Worm (Caenorhabditis elegans): ENCODE results near the gene C35A11.3.

C35A11.3 gene

DNA sequence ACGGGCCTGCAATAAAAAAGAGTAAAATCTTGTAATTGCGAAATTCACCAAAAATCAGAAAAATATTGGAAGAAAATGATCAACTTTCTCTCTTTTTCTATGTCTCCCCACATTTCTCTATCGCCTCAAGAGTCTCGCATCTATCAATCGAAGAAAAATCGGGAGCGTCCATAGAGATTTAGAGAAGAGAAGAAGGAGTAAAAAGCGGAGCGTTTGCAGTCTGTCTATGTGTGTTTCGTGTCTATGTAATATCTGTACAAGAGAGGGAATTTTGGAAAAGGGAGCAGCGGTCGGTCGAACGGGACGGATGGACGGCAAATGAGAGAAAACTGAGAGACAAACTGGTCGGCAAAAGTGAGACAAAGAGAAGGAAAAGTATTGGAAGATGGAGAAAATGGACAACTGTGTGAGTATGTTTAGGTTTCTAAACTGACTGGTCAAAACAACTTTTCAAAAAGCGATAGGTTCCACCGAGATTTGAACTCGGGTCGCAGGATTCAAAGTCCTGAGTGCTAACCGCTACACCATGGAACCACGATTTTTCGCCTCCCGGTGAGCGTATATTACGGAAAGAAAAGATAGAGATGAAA lies 42.4 kb upstream of the C35A11.3 start (continued):
- TF ChIP-seq sptf-2 (GFP tag; optimal IDR thresholded peaks at IDR 0.05) (no peak), ekl-4 (GFP tag; IDR thresholded peaks at IDR 0.05) (no peak), him-1 (tag; optimal IDR thresholded peaks at IDR 0.05) (peak; percentile 29), let-607 (tag; optimal IDR thresholded peaks at IDR 0.05) (peak; percentile 84 to 89), F33H1.4 (GFP tag; IDR thresholded peaks at IDR 0.05) (no peak), ceh-91 (GFP tag; IDR thresholded peaks at IDR 0.05) (no peak), egrh-3 (GFP tag; IDR thresholded peaks at IDR 0.05) (0 out of 2 replicates have a peak, but pooled peaks have one; percentile 5), F57C9.4 (tag; optimal IDR thresholded peaks at IDR 0.05) (no peak), B0261.1 (tag; optimal IDR thresholded peaks at IDR 0.05) (peak; percentile 65), hrde-1 (tag; optimal IDR thresholded peaks at IDR 0.05; ENCODE audit: borderline replicate concordance) (no peak), lin-26 (GFP tag; IDR thresholded peaks at IDR 0.05) (peak; percentile 65; the same call in 1 of the 2 replicates), ZK185.1 (tag; optimal IDR thresholded peaks at IDR 0.05; ENCODE audit: poor library complexity, severe bottlenecking) (peak; percentile 44), ceh-79 (tag; optimal IDR thresholded peaks at IDR 0.05) (no peak), nfya-2 (GFP tag; IDR thresholded peaks at IDR 0.05) (no peak), madf-10 (tag; optimal IDR thresholded peaks at IDR 0.05) (peak; percentile 29), atf-7 (tag; optimal IDR thresholded peaks at IDR 0.05) (peak; percentile 12), ztf-22 (GFP tag; optimal IDR thresholded peaks at IDR 0.05) (peak; percentile 8), nhr-80 (tag; optimal IDR thresholded peaks at IDR 0.05) (peak; percentile 89), somi-1 (GFP tag; optimal IDR thresholded peaks at IDR 0.05) (peak; percentile 15), ztf-18 (tag; optimal IDR thresholded peaks at IDR 0.05) (peak; percentile 36), unc-62 (GFP tag; optimal IDR thresholded peaks at IDR 0.05) (no peak), B0035.1 (tag; optimal IDR thresholded peaks at IDR 0.05) (peak; percentile 21), rpc-1 (optimal IDR thresholded peaks at IDR 0.05) (peak; percentile 67), rpc-1 (tag; optimal IDR thresholded peaks at IDR 0.05) (peak; percentile 85), tbp1 (GFP tag; optimal IDR thresholded peaks at IDR 0.05) (peak; percentile 88), xnd-1 (tag; optimal IDR thresholded peaks at IDR 0.05) (no peak), gei-17 (GFP tag; optimal IDR thresholded peaks at IDR 0.05) (no peak), K12H6.12 (tag; optimal IDR thresholded peaks at IDR 0.05) (peak; percentile 53), Y95B8A.8 (GFP tag; IDR thresholded peaks at IDR 0.05) (no peak), dox-1 (GFP tag; IDR thresholded peaks at IDR 0.05) (peak; percentile 80), F10E7.11 (tag; optimal IDR thresholded peaks at IDR 0.05) (no peak), snpc-4 (GFP tag; optimal IDR thresholded peaks at IDR 0.05) (peak; percentile 27), snpc-4 (tag; optimal IDR thresholded peaks at IDR 0.05) (peak; percentile 66 to 80 (median 75))

DNA sequence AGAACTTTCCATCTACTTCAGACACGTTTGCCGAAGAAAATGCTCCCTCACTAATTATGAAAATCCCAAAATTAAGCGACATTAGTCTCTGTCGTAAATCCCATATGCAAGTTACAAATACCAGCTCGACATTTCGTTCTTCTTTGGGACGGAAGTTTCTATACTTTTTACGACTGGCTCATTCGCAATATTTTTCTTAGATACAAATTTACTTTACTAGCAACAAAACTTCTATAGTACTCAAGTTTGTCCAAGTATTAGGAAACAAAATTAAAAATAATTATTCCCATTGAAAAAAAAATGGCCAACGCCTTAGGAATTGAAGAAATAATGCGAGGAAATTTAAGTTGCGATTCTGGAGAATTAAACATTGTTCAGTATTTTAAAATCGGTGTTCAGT lies 41.3 kb upstream of the C35A11.3 start, which contains the start of gene srg-26:
Gene srg-26, plus strand, starts transcription at position 301 of the 400 bp plus-strand sequence.
- TF ChIP-seq lir-1 (GFP tag; conservative IDR thresholded peaks at IDR 0.05): no peak
- TF ChIP-seq atf-7 (tag; optimal IDR thresholded peaks at IDR 0.05): no peak
- TF ChIP-seq ztf-18 (tag; optimal IDR thresholded peaks at IDR 0.05): no peak
- TF ChIP-seq ceh-40 (GFP tag; IDR thresholded peaks at IDR 0.05): no peak
- TF ChIP-seq mes-4 (tag; optimal IDR thresholded peaks at IDR 0.05): no peak
- no peak for TF ChIP-seq F33H1.4 (GFP tag; IDR thresholded peaks at IDR 0.05)
- TF ChIP-seq hrde-1 (tag; optimal IDR thresholded peaks at IDR 0.05; ENCODE audit: borderline replicate concordance): no peak
- TF ChIP-seq F37B4.10 (GFP tag; IDR thresholded peaks at IDR 0.05): no peak
- TF ChIP-seq K11D2.4 (GFP tag; IDR thresholded peaks at IDR 0.05): no peak
- TF ChIP-seq attf-6 (GFP tag; IDR thresholded peaks at IDR 0.05): no peak
- no peak for TF ChIP-seq Y53G8AR.9 (GFP tag; conservative IDR thresholded peaks at IDR 0.05)
- TF ChIP-seq F22D6.2 (tag; optimal IDR thresholded peaks at IDR 0.05): no peak
- TF ChIP-seq rcor-1 (GFP tag; IDR thresholded peaks at IDR 0.05): no peak
- TF ChIP-seq egl-18 (GFP tag; IDR thresholded peaks at IDR 0.05): no peak
- no peak for TF ChIP-seq akir-1 (GFP tag; optimal IDR thresholded peaks at IDR 0.05)
- TF ChIP-seq C06A6.2 (GFP tag; conservative IDR thresholded peaks at IDR 0.05): no peak
- no peak for TF ChIP-seq F23B12.7 (tag; optimal IDR thresholded peaks at IDR 0.05; ENCODE audit: insufficient read depth)
- no peak for TF ChIP-seq snpc-4 (GFP tag; optimal IDR thresholded peaks at IDR 0.05)
- no peak for TF ChIP-seq snpc-4 (tag; optimal IDR thresholded peaks at IDR 0.05)
